Fruit fly (Drosophila melanogaster) whole organism, prepupa: Measurements from ENCODE around the gene CG8508.

Experiments
- Lpt ChIP-seq: fragments of 200-800 bp; sonication (Bioruptor generic); optimal IDR thresholded peaks from 3 replicates; lab custom pipeline; 2016; ENCODE audit warnings: missing biosample characterization, missing genetic modification characterization
- Met ChIP-seq: fragments of 200-800 bp; sonication (Bioruptor generic); optimal IDR thresholded peaks from 3 replicates; lab custom pipeline; 2016; ENCODE audit warnings: missing biosample characterization, missing genetic modification characterization
- Sox14 ChIP-seq: fragments of 200-800 bp; sonication (Bioruptor generic); optimal IDR thresholded peaks from 3 replicates; lab custom pipeline; 2016; ENCODE audit warnings: missing biosample characterization, missing genetic modification characterization
- fd59A ChIP-seq: fragments of 200-800 bp; sonication (Bioruptor generic); optimal IDR thresholded peaks from 2 replicates; lab custom pipeline; 2017; ENCODE audit warnings: missing biosample characterization, mild to moderate bottlenecking, missing genetic modification characterization, missing genetic modification reagents

DNA sequence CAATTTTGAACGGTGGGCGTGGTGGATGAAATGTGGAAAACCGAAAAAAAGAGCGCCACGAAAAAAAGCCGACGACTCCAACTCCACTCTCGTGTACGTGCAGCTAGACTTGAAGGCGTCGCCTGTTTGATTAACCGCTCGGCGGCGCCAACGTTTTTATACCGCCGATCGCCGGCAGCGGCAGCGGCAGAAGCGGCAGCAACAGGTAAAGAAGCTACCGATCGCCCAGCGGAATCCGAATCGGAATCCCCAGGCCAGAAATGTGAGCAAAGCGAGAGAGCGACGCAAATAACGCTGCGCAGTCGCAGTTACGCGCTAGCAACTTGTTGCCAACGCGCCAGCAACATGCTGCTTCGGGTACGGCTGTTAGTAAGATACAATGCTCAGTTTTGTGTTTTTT lies 28.1 kb upstream of the CG8508 start, which contains the start of gene CG8483:
- no peak for TF ChIP-seq fd59A (GFP tag; lab: Kevin White, UChicago)
- TF ChIP-seq Sox14 (GFP tag; lab: Kevin White, UChicago) = no peak
- no peak for TF ChIP-seq Lpt (GFP tag; lab: Kevin White, UChicago)
- TF ChIP-seq Met (GFP tag; lab: Kevin White, UChicago) = no peak
